Fruit fly (Drosophila melanogaster): ENCODE results near the gene CG7488.
A peak's percentile ranks its signal among the peaks of the same experiment; 100 is the strongest.

CG7488 gene

DNA sequence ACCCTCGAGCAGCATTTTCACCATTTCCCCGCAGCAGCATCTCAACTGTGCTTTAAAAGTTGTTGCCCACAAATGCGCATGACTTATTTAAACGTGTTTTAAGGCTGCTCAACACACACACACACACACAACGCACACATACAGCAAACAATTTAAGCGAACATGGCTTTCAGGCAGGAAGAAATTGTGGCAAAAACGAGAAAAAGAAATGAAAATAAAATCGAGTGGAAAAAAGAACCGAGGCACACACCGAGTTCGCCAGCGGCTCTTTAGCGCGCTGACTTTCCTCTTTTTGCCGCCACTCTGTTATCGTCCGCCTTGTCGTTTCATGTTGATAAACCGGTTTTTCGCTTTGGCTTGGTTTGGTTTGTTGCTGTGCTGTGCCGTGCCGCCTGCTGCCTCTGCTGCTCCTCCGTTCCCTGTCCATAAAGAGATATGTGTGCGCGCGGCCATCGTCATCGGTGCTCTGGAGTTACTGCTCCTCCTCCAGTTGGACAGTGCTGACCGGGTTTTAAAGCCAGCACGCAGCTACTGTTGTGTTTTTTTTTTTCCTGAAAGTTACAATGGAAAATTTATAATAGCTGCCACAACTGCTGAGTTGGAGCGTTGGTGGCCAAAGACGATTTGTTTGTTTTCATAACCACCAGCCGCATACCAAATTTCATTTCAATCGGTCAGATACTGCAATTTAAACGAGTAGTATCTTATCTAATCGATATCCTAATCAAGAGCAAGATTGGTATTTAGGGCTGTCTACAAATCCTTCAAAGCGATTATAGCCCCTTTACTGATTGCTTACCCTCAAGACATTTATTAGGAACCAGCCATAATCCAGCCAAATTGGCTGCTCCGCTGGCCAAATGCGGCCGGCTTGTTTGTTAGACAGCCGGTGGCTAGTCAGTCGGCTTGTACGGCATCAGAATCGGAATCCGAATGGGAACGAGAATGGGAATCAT is 20.7 kb downstream of the CG7488 start (continued):
- TF ChIP-seq exex (tag; optimal IDR thresholded peaks at IDR 0.05) (peak; percentile 70), pita (GFP tag; optimal IDR thresholded peaks at IDR 0.05) (no peak), CG17912 (GFP tag; optimal IDR thresholded peaks at IDR 0.05) (no peak), jigr1 (GFP tag; IDR thresholded peaks at IDR 0.05) (no peak), z (GFP tag; IDR thresholded peaks at IDR 0.05) (no peak), CG16815 (GFP tag; optimal IDR thresholded peaks at IDR 0.05) (no peak), da (GFP tag; optimal IDR thresholded peaks at IDR 0.05) (no peak), CG7963 (GFP tag; IDR thresholded peaks at IDR 0.05; ENCODE audit: partially characterized antibody) (no peak), CG9437 (GFP tag; optimal IDR thresholded peaks at IDR 0.05) (no peak), Fer1 (GFP tag; optimal IDR thresholded peaks at IDR 0.05) (no peak), Nf-YB (GFP tag; optimal IDR thresholded peaks at IDR 0.05) (no peak), Rfx (GFP tag; IDR thresholded peaks at IDR 0.05) (no peak), Bgb (GFP tag; IDR thresholded peaks at IDR 0.05; ENCODE audit: partially characterized antibody) (no peak), sisA (GFP tag; IDR thresholded peaks at IDR 0.05) (no peak), CG8765 (GFP tag; IDR thresholded peaks at IDR 0.05) (peak; percentile 22; the same call in 1 of the 2 replicates), CG17359 (tag; optimal IDR thresholded peaks at IDR 0.05) (no peak), Neu2 (GFP tag; optimal IDR thresholded peaks at IDR 0.05; ENCODE audit: borderline replicate concordance) (no peak), CG33213 (GFP tag; optimal IDR thresholded peaks at IDR 0.05) (no peak), CG11696 (GFP tag; IDR thresholded peaks at IDR 0.05) (no peak), row (GFP tag; IDR thresholded peaks at IDR 0.05) (peak; percentile 73), Ptx1 (GFP tag; IDR thresholded peaks at IDR 0.05) (no peak), D19A (tag; optimal IDR thresholded peaks at IDR 0.05) (no peak), CG11723 (GFP tag; optimal IDR thresholded peaks at IDR 0.05) (no peak), Hmx (GFP tag; optimal IDR thresholded peaks at IDR 0.05) (no peak), gem (tag; optimal IDR thresholded peaks at IDR 0.05) (peak; percentile 22), Elba2 (GFP tag; optimal IDR thresholded peaks at IDR 0.05) (no peak), crp (GFP tag; optimal IDR thresholded peaks at IDR 0.05) (no peak), HLHmδ (GFP tag; optimal IDR thresholded peaks at IDR 0.05) (no peak), CG5953 (GFP tag; IDR thresholded peaks at IDR 0.05) (no peak), CG12391 (tag; optimal IDR thresholded peaks at IDR 0.05) (no peak), CG17612 (GFP tag; IDR thresholded peaks at IDR 0.05) (no peak), D19B (GFP tag; optimal IDR thresholded peaks at IDR 0.05) (no peak)

DNA sequence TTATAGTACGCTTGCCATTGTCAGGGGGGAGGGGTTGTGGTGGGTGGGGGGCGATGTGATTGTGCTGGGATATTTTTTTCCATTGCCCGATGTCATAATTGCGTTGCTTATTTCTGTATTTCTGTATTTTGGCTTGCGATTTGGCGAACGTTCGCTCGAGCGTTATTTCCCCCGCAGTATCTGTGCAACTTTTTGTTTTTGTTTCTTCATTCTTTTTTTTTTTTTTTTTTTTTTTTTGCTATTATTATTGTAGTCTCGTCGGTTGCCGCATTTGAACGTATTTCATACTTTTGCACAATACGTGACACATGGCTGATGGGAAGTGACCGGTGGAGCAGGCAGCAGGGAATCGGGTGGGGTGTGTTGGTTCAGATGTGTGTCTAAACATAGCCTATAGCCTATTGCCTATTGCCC is 22.2 kb downstream of the CG7488 start:
- TF ChIP-seq rib (GFP tag; IDR thresholded peaks at IDR 0.05) (peak; percentile 67; the same call in 1 of the 2 replicates), CG9932 (GFP tag; IDR thresholded peaks at IDR 0.05) (peak; percentile 47), CG10543 (GFP tag; optimal IDR thresholded peaks at IDR 0.05) (peak; percentile 62), cwo (GFP tag; optimal IDR thresholded peaks at IDR 0.05) (peak; percentile 9), CG32772 (GFP tag; IDR thresholded peaks at IDR 0.05) (peak; percentile 39; the same call in 1 of the 2 replicates), Drgx (GFP tag; IDR thresholded peaks at IDR 0.05) (peak; percentile 43), NFAT (GFP tag; IDR thresholded peaks at IDR 0.05) (peak; percentile 73; the same call in 1 of the 2 replicates), CG18619 (GFP tag; optimal IDR thresholded peaks at IDR 0.05) (no peak), C15 (GFP tag; IDR thresholded peaks at IDR 0.05) (0 out of 3 replicates have a peak, but pooled peaks have one; percentile 13), p53 (GFP tag; optimal IDR thresholded peaks at IDR 0.05) (no peak), Adf1 (GFP tag; IDR thresholded peaks at IDR 0.05) (0 out of 2 replicates have a peak, but pooled peaks have one; percentile 9), crol (GFP tag; IDR thresholded peaks at IDR 0.05) (peak; percentile 78), CG7987 (GFP tag; optimal IDR thresholded peaks at IDR 0.05) (no peak), chinmo (GFP tag; IDR thresholded peaks at IDR 0.05; ENCODE audit: partially characterized antibody) (peak; percentile 92), sug (tag; optimal IDR thresholded peaks at IDR 0.05) (peak; percentile 23), Pdp1 (GFP tag; optimal IDR thresholded peaks at IDR 0.05) (peak in 1 of 2 experiments; percentile 65), dysf (GFP tag; IDR thresholded peaks at IDR 0.05) (no peak), lab (GFP tag; optimal IDR thresholded peaks at IDR 0.05) (peak; percentile 35)

All from whole organism, embryonic.